Worm (Caenorhabditis elegans) whole organism, L2 larva: ENCODE results near the gene cam-1.

ENCODE experiments used
- C34F6.9 ChIP-seq: fragments of 150-350 bp; optimal IDR thresholded peaks from 2 replicates; lab custom pipeline; 2014; ENCODE audit warnings: missing biosample characterization, missing genetic modification characterization
- F13H6.1 ChIP-seq: sonication (generic microtip); optimal IDR thresholded peaks from 2 replicates; lab custom pipeline; 2016; ENCODE audit warnings: missing genetic modification characterization, missing compliant biosample characterization
- Y55F3AM.14 ChIP-seq: fragments of 200-800 bp; sonication (Bioruptor generic); optimal IDR thresholded peaks from 2 replicates; lab custom pipeline; 2018; ENCODE audit warnings: mild to moderate bottlenecking, missing genetic modification characterization, missing compliant biosample characterization
- ZK546.5 ChIP-seq: sonication (generic microtip); optimal IDR thresholded peaks from 2 replicates; lab custom pipeline; 2017; ENCODE audit warnings: missing biosample characterization, missing genetic modification characterization
- alr-1 ChIP-seq: fragments of 150-350 bp; optimal IDR thresholded peaks from 2 replicates; lab custom pipeline; 2014; ENCODE audit warnings: missing biosample characterization, missing genetic modification characterization
- aly-2 ChIP-seq: fragments of 150-350 bp; optimal IDR thresholded peaks from 2 replicates; lab custom pipeline; 2014; ENCODE audit warnings: missing biosample characterization, missing genetic modification characterization
- ama-1 ChIP-seq: fragments of 150-350 bp; optimal IDR thresholded peaks from 2 replicates; lab custom pipeline; 2018; ENCODE audit warnings: inconsistent platforms
- blmp-1 ChIP-seq: sonication (generic microtip); optimal IDR thresholded peaks from 2 replicates; lab custom pipeline; 2017; ENCODE audit warnings: missing genetic modification characterization, mild to moderate bottlenecking, missing compliant biosample characterization, antibody characterized with exemption, moderate library complexity; ENCODE audit not compliant: insufficient read depth
- ceh-16 ChIP-seq: fragments of 150-350 bp; optimal IDR thresholded peaks from 2 replicates; lab custom pipeline; 2014; ENCODE audit warnings: missing biosample characterization, missing genetic modification characterization
- ceh-82 ChIP-seq: fragments of 150-350 bp; optimal IDR thresholded peaks from 2 replicates; lab custom pipeline; 2014; ENCODE audit warnings: missing biosample characterization, missing genetic modification characterization
- crh-2 ChIP-seq: sonication (generic microtip); optimal IDR thresholded peaks from 2 replicates; lab custom pipeline; 2017; ENCODE audit warnings: missing biosample characterization, missing genetic modification characterization
- dmd-4 ChIP-seq: sonication (generic microtip); optimal IDR thresholded peaks from 2 replicates; lab custom pipeline; 2017; ENCODE audit warnings: missing biosample characterization, missing genetic modification characterization
- egl-27 ChIP-seq: sonication (generic microtip); optimal IDR thresholded peaks from 3 replicates; lab custom pipeline; 2017; ENCODE audit warnings: missing biosample characterization, missing genetic modification reagents, missing genetic modification characterization
- elt-1 ChIP-seq: fragments of 150-350 bp; optimal IDR thresholded peaks from 2 replicates; lab custom pipeline; 2014; ENCODE audit warnings: missing biosample characterization, missing genetic modification characterization
- elt-3 ChIP-seq: sonication (generic microtip); optimal IDR thresholded peaks from 2 replicates; lab custom pipeline; 2017; ENCODE audit warnings: missing biosample characterization, missing genetic modification characterization
- fos-1 ChIP-seq: fragments of 150-350 bp; optimal IDR thresholded peaks from 2 replicates; lab custom pipeline; 2014; ENCODE audit warnings: missing biosample characterization, missing genetic modification characterization
- gmeb-1 ChIP-seq: fragments of 150-350 bp; optimal IDR thresholded peaks from 2 replicates; lab custom pipeline; 2014; ENCODE audit warnings: missing biosample characterization, missing genetic modification characterization
- lin-11 ChIP-seq: fragments of 150-350 bp; sonication (generic microtip); optimal IDR thresholded peaks from 2 replicates; lab custom pipeline; 2014; ENCODE audit warnings: missing biosample characterization, missing genetic modification characterization, inconsistent platforms, mixed read lengths
- lin-13 ChIP-seq: fragments of 150-350 bp; optimal IDR thresholded peaks from 2 replicates; lab custom pipeline; 2014; ENCODE audit warnings: missing biosample characterization, missing genetic modification reagents, missing genetic modification characterization
- lin-39 ChIP-seq: fragments of 150-350 bp; optimal IDR thresholded peaks from 2 replicates; lab custom pipeline; 2014; ENCODE audit warnings: missing biosample characterization, missing genetic modification reagents, missing genetic modification characterization
- lsy-2 ChIP-seq, 2 experiments: fragments of 150-350 bp in 1 of 2; sonication (generic microtip) in 1 of 2; optimal IDR thresholded peaks; 2 replicates each; lab custom pipeline; 2014 to 2017; ENCODE audit warnings: missing biosample characterization in 2 of 2, missing genetic modification characterization in 2 of 2
- mab-5 ChIP-seq: fragments of 150-350 bp; optimal IDR thresholded peaks from 2 replicates; lab custom pipeline; 2014; ENCODE audit warnings: missing biosample characterization, missing genetic modification characterization
- mbf-1 ChIP-seq: sonication (generic microtip); optimal IDR thresholded peaks from 2 replicates; lab custom pipeline; 2017; ENCODE audit warnings: missing biosample characterization, missing genetic modification characterization
- mdl-1 ChIP-seq, 2 experiments: fragments of 150-350 bp in 1 of 2; sonication (generic microtip) in 1 of 2; optimal IDR thresholded peaks; 2 replicates each; lab custom pipeline; 2017; ENCODE audit warnings: missing biosample characterization in 2 of 2, missing genetic modification characterization in 2 of 2
- nhr-11 ChIP-seq: fragments of 150-350 bp; optimal IDR thresholded peaks from 2 replicates; lab custom pipeline; 2014; ENCODE audit warnings: missing biosample characterization, missing genetic modification characterization
- nhr-12 ChIP-seq: fragments of 150-350 bp; optimal IDR thresholded peaks from 2 replicates; lab custom pipeline; 2014; ENCODE audit warnings: missing biosample characterization, missing genetic modification characterization
- nhr-129 ChIP-seq: fragments of 150-350 bp; optimal IDR thresholded peaks from 2 replicates; lab custom pipeline; 2014; ENCODE audit warnings: missing biosample characterization, missing genetic modification characterization
- nhr-21 ChIP-seq: fragments of 150-350 bp; optimal IDR thresholded peaks from 2 replicates; lab custom pipeline; 2014; ENCODE audit warnings: missing biosample characterization, missing genetic modification characterization
- nhr-23 ChIP-seq: fragments of 150-350 bp; optimal IDR thresholded peaks from 2 replicates; lab custom pipeline; 2014; ENCODE audit warnings: missing biosample characterization, missing genetic modification reagents, missing genetic modification characterization
- nhr-25 ChIP-seq: fragments of 150-350 bp; sonication (generic microtip); optimal IDR thresholded peaks from 3 replicates; lab custom pipeline; 2014; ENCODE audit warnings: missing biosample characterization, missing genetic modification characterization
- nhr-6 ChIP-seq: fragments of 150-350 bp; optimal IDR thresholded peaks from 2 replicates; lab custom pipeline; 2014; ENCODE audit warnings: missing biosample characterization, missing genetic modification characterization
- nhr-77 ChIP-seq: fragments of 150-350 bp; optimal IDR thresholded peaks from 2 replicates; lab custom pipeline; 2014; ENCODE audit warnings: missing biosample characterization, missing genetic modification characterization
- peb-1 ChIP-seq: fragments of 150-350 bp; optimal IDR thresholded peaks from 2 replicates; lab custom pipeline; 2014; ENCODE audit warnings: missing biosample characterization, missing genetic modification characterization
- sem-4 ChIP-seq: fragments of 150-350 bp; optimal IDR thresholded peaks from 2 replicates; lab custom pipeline; 2014; ENCODE audit warnings: missing biosample characterization, missing genetic modification reagents, missing genetic modification characterization
- skn-1 ChIP-seq: sonication (generic microtip); optimal IDR thresholded peaks from 2 replicates; lab custom pipeline; 2017; ENCODE audit warnings: missing biosample characterization, missing genetic modification characterization
- sma-9 ChIP-seq, 2 experiments: fragments of 150-350 bp in 1 of 2; sonication (generic microtip) in 1 of 2; optimal IDR thresholded peaks; 2 replicates each; lab custom pipeline; 2014 to 2016; ENCODE audit warnings: missing genetic modification characterization in 2 of 2, mild to moderate bottlenecking in 1 of 2, missing biosample characterization in 1 of 2, missing compliant biosample characterization in 1 of 2, missing genetic modification reagents in 1 of 2, moderate library complexity in 1 of 2
- snpc-4 ChIP-seq: fragments of 150-350 bp; optimal IDR thresholded peaks from 2 replicates; lab custom pipeline; 2014; ENCODE audit warnings: missing biosample characterization, missing genetic modification characterization
- unc-39 ChIP-seq: fragments of 150-350 bp; optimal IDR thresholded peaks from 2 replicates; lab custom pipeline; 2014; ENCODE audit warnings: missing biosample characterization, missing genetic modification characterization
- unc-55 ChIP-seq: fragments of 150-350 bp; sonication (generic microtip); optimal IDR thresholded peaks from 3 replicates; lab custom pipeline; 2014; ENCODE audit warnings: missing biosample characterization, missing genetic modification reagents, missing genetic modification characterization
- zag-1 ChIP-seq: fragments of 150-350 bp; optimal IDR thresholded peaks from 2 replicates; lab custom pipeline; 2014; ENCODE audit warnings: missing biosample characterization, missing genetic modification characterization
- ztf-1 ChIP-seq: fragments of 200-800 bp; sonication (Bioruptor generic); conservative IDR thresholded peaks from 2 replicates; pipeline ENCODE4 v1.3.6; 2022; ENCODE audit warnings: missing genetic modification characterization, missing compliant biosample characterization
- ztf-4 ChIP-seq: fragments of 150-350 bp; optimal IDR thresholded peaks from 2 replicates; lab custom pipeline; 2014; ENCODE audit warnings: missing biosample characterization, missing genetic modification characterization

The cam-1 gene

ce11 chrII:9266755-9267154 lies 43.3 kb downstream of the cam-1 start, which contains the start of gene C01G6.2:
C01G6.2 (plus strand) TSS chrII:9267055.
- TF ChIP-seq nhr-12 (tag; lab: Kevin White, UChicago) (no peak), dmd-4 (tag; lab: Kevin White, UChicago) (no peak), ztf-1 (GFP tag; lab: Robert Waterston, UW) (no peak), ceh-16 (tag; lab: Kevin White, UChicago) (no peak), unc-39 (no peak), lin-13 (no peak), mab-5 (tag; lab: Kevin White, UChicago) (no peak), nhr-23 (tag; lab: Kevin White, UChicago) (no peak), C34F6.9 (no peak), ZK546.5 (tag; lab: Kevin White, UChicago) (no peak), aly-2 (tag; lab: Kevin White, UChicago) (no peak), gmeb-1 (no peak), F13H6.1 (tag; lab: Kevin White, UChicago) (no peak), nhr-21 (tag; lab: Kevin White, UChicago) (no peak), Y55F3AM.14 (GFP tag; lab: Kevin White, UChicago) (no peak), nhr-77 (tag; lab: Kevin White, UChicago) (no peak), ama-1 (lab: Kevin White, UChicago) (no peak), peb-1 (tag; lab: Kevin White, UChicago) (no peak), mbf-1 (tag; lab: Kevin White, UChicago) (no peak), skn-1 (tag; lab: Kevin White, UChicago) (no peak)

DNA sequence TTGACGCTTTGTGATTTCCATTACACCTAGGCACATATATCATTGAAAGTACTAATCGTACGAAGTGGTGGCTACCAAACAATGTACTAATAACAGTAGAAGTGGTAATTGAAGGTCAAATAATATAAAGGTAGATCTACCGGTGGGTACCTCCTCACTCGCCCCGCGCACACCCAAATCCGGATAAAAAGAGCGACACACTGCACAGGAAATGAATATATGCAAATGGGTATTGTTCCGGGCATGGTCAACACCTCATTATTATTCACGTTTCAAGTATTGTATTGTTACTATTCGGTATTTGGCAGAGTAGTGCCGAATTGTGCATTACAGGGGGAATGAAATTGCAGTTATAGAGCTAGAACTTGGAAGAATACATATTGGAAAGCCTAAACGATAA lies 43.9 kb downstream of the cam-1 start:
- TF ChIP-seq nhr-11 (tag; lab: Kevin White, UChicago) (no peak), ama-1 (lab: Kevin White, UChicago) (no peak), mbf-1 (tag; lab: Kevin White, UChicago) (no peak), F13H6.1 (tag; lab: Kevin White, UChicago) (no peak), egl-27 (tag; lab: Kevin White, UChicago) (no peak), elt-3 (no peak), elt-1 (tag; lab: Kevin White, UChicago) (no peak), lsy-2 (tag; optimal IDR thresholded peaks at IDR 0.05; lab: Kevin White, UChicago) (no peak), nhr-6 (tag; lab: Kevin White, UChicago) (no peak), unc-39 (no peak), zag-1 (no peak), ztf-4 (tag; lab: Kevin White, UChicago) (no peak), C34F6.9 (no peak), sma-9 (GFP tag; optimal IDR thresholded peaks at IDR 0.05; lab: Kevin White, UChicago) (no peak), sma-9 (tag; optimal IDR thresholded peaks at IDR 0.05; lab: Kevin White, UChicago) (no peak), nhr-21 (tag; lab: Kevin White, UChicago) (no peak)
- TF ChIP-seq, all 48 proteins: peak for 0

DNA sequence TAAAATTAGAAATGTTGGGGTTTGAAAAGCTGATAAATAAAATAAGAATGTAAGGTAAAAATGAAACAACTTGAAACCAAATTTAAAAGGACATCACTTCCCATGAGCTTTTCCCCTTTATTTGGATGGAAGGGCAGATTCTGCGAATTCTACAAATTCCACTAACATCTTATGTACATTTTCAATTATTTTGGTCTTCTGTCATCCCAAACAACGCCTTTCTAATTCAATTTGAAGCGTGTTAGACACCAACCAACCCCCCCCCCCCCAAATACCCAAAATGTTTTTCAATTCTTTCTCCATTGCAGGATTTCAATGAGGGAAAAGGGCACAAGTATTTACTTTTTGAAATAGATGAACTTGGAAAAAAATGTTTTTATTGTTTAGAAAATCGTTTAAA lies 44.4 kb downstream of the cam-1 start:
- TF ChIP-seq skn-1 (tag; lab: Kevin White, UChicago) (no peak), alr-1 (tag; lab: Kevin White, UChicago) (no peak), nhr-23 (tag; lab: Kevin White, UChicago) (no peak), elt-1 (tag; lab: Kevin White, UChicago) (no peak), snpc-4 (no peak), aly-2 (tag; lab: Kevin White, UChicago) (no peak), dmd-4 (tag; lab: Kevin White, UChicago) (no peak), lsy-2 (tag; optimal IDR thresholded peaks at IDR 0.05; lab: Kevin White, UChicago) (no peak), Y55F3AM.14 (GFP tag; lab: Kevin White, UChicago) (no peak), nhr-25 (tag; lab: Kevin White, UChicago) (no peak)

DNA sequence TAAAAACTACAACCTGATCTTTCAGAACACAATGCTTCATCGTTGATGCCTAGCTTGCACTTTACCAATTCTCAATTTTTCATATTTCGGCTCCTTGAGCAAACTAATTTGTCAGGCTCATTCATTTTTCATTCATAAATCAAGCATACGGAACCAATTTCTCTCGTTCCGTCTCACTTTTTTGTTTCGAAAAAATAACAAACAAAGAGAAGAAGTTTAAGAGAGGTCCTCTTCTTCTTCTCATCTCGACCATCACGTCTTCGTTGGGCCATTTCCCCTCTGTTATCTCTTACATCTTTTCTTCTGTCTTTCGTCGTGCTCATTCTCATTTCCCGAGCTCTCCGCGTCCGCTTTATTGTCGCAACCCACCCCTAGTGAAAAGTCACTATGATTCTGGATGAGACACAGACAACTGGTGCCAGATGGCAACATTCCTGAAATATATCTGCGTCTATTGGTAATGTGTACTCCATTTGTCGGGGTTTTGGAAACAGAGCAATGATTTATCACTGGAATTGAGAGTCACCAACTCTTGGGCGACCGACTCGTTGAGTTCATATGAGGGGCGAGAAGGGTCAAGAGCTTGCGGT lies 45.3 kb downstream of the cam-1 start:
- TF ChIP-seq nhr-129 (peak; percentile 64), C34F6.9 (peak; percentile 57), nhr-6 (tag; lab: Kevin White, UChicago) (no peak), mdl-1 (tag; optimal IDR thresholded peaks at IDR 0.05; lab: Kevin White, UChicago) (no peak), ceh-82 (tag; lab: Kevin White, UChicago) (no peak), nhr-11 (tag; lab: Kevin White, UChicago) (no peak), alr-1 (tag; lab: Kevin White, UChicago) (no peak), zag-1 (peak; percentile 72), elt-3 (no peak), F13H6.1 (tag; lab: Kevin White, UChicago) (peak; percentile 50), gmeb-1 (no peak), nhr-25 (tag; lab: Kevin White, UChicago) (no peak), lin-11 (tag; lab: Kevin White, UChicago) (no peak), mab-5 (tag; lab: Kevin White, UChicago) (peak; percentile 83), unc-55 (peak; percentile 54), mbf-1 (tag; lab: Kevin White, UChicago) (no peak), fos-1 (tag; lab: Kevin White, UChicago) (no peak), sma-9 (GFP tag; optimal IDR thresholded peaks at IDR 0.05; lab: Kevin White, UChicago) (peak; percentile 28), sma-9 (tag; optimal IDR thresholded peaks at IDR 0.05; lab: Kevin White, UChicago) (no peak), lin-39 (no peak), sem-4 (tag; lab: Kevin White, UChicago) (peak; percentile 28), ztf-4 (tag; lab: Kevin White, UChicago) (no peak), crh-2 (tag; lab: Kevin White, UChicago) (peak; percentile 52), lsy-2 (tag; optimal IDR thresholded peaks at IDR 0.05; lab: Kevin White, UChicago) (peak in 1 of 2 experiments; percentile 51), ZK546.5 (tag; lab: Kevin White, UChicago) (no peak), egl-27 (tag; lab: Kevin White, UChicago) (peak; percentile 5), blmp-1 (tag; lab: Kevin White, UChicago) (no peak), elt-1 (tag; lab: Kevin White, UChicago) (no peak)
